Worm (Caenorhabditis elegans) whole organism, L1 larva: Measurements from ENCODE around the gene sra-29.

Source experiments
- C04F5.9 ChIP-seq: sonication (generic microtip); optimal IDR thresholded peaks from 2 replicates; lab custom pipeline; 2016; ENCODE audit warnings: missing genetic modification characterization, missing compliant biosample characterization
- C34B4.2 ChIP-seq: sonication (generic microtip); optimal IDR thresholded peaks from 2 replicates; lab custom pipeline; 2017; ENCODE audit warnings: mild to moderate bottlenecking, missing genetic modification characterization, missing compliant biosample characterization
- F16B12.6 ChIP-seq: fragments of 150-350 bp; optimal IDR thresholded peaks from 2 replicates; lab custom pipeline; 2014; ENCODE audit warnings: missing biosample characterization, missing genetic modification characterization
- Y116A8C.19 ChIP-seq: sonication (generic microtip); optimal IDR thresholded peaks from 2 replicates; lab custom pipeline; 2016; ENCODE audit warnings: missing compliant biosample characterization, missing genetic modification characterization, borderline replicate concordance
- aha-1 ChIP-seq: fragments of 150-350 bp; optimal IDR thresholded peaks from 2 replicates; lab custom pipeline; 2014; ENCODE audit warnings: missing biosample characterization, missing genetic modification characterization
- alr-1 ChIP-seq: fragments of 200-800 bp; sonication (Bioruptor generic); optimal IDR thresholded peaks from 2 replicates; lab custom pipeline; 2018; ENCODE audit warnings: borderline replicate concordance, mild to moderate bottlenecking, missing genetic modification characterization, missing compliant biosample characterization
- ama-1 ChIP-seq: fragments of 150-350 bp; optimal IDR thresholded peaks from 2 replicates; lab custom pipeline; 2014
- blmp-1 ChIP-seq: fragments of 150-350 bp; optimal IDR thresholded peaks from 2 replicates; lab custom pipeline; 2014; ENCODE audit warnings: missing biosample characterization, missing genetic modification characterization
- ceh-8 ChIP-seq: fragments of 200-800 bp; sonication (Bioruptor generic); optimal IDR thresholded peaks from 2 replicates; lab custom pipeline; 2018; ENCODE audit warnings: mild to moderate bottlenecking, missing genetic modification characterization, moderate library complexity, missing compliant biosample characterization
- ceh-88 ChIP-seq: fragments of 200-800 bp; sonication (Bioruptor generic); IDR thresholded peaks from 2 replicates; pipeline ENCODE4 v1.3.6; 2022; ENCODE audit warnings: missing genetic modification characterization, missing compliant biosample characterization
- ceh-90 ChIP-seq: sonication (generic microtip); optimal IDR thresholded peaks from 2 replicates; lab custom pipeline; 2016; ENCODE audit warnings: missing genetic modification characterization, missing compliant biosample characterization
- dpl-1 ChIP-seq, 3 experiments: fragments of 150-350 bp in 2 of 3; sonication (generic microtip) in 1 of 3; optimal IDR thresholded peaks; 2 replicates each; lab custom pipeline; 2014 to 2017; ENCODE audit warnings: missing biosample characterization in 3 of 3, missing genetic modification characterization in 3 of 3, missing genetic modification reagents in 3 of 3
- dsc-1 ChIP-seq: sonication (generic microtip); optimal IDR thresholded peaks from 2 replicates; lab custom pipeline; 2016; ENCODE audit warnings: mild to moderate bottlenecking, missing genetic modification characterization, missing compliant biosample characterization
- efl-1 ChIP-seq, 4 experiments: fragments of 150-350 bp; optimal IDR thresholded peaks in 3 of 4; peaks in 1 of 4; 1 replicate in 1 of 4; 2 replicates in 3 of 4; lab custom pipeline; 2014; ENCODE audit warnings: missing biosample characterization in 2 of 4, missing genetic modification characterization in 2 of 4, missing genetic modification reagents in 2 of 4
- elt-2 ChIP-seq: sonication (generic microtip); optimal IDR thresholded peaks from 2 replicates; lab custom pipeline; 2016; ENCODE audit warnings: missing genetic modification characterization, mild to moderate bottlenecking, inconsistent platforms, missing compliant biosample characterization, missing genetic modification reagents
- ets-5 ChIP-seq: fragments of 200-800 bp; sonication (Bioruptor generic); IDR thresholded peaks from 2 replicates; pipeline ENCODE4 v1.3.6; 2022; ENCODE audit warnings: missing genetic modification characterization, missing compliant biosample characterization
- fkh-10 ChIP-seq: sonication (generic microtip); optimal IDR thresholded peaks from 2 replicates; lab custom pipeline; 2017; ENCODE audit warnings: missing biosample characterization, missing genetic modification reagents, missing genetic modification characterization
- fkh-4 ChIP-seq: sonication (generic microtip); optimal IDR thresholded peaks from 2 replicates; lab custom pipeline; 2016; ENCODE audit warnings: missing compliant biosample characterization, missing genetic modification characterization, borderline replicate concordance
- fkh-8 ChIP-seq: sonication (generic microtip); optimal IDR thresholded peaks from 2 replicates; lab custom pipeline; 2016; ENCODE audit warnings: mild to moderate bottlenecking, missing genetic modification characterization, missing compliant biosample characterization
- grh-1 ChIP-seq: fragments of 200-800 bp; sonication (Bioruptor generic); IDR thresholded peaks from 2 replicates; pipeline ENCODE4 v1.3.6; 2022; ENCODE audit warnings: missing genetic modification reagents, missing genetic modification characterization, missing compliant biosample characterization
- hlh-17 ChIP-seq: fragments of 200-800 bp; sonication (Bioruptor generic); optimal IDR thresholded peaks from 2 replicates; lab custom pipeline; 2018; ENCODE audit warnings: missing genetic modification characterization, mild to moderate bottlenecking, missing compliant biosample characterization, moderate library complexity, borderline replicate concordance
- hlh-4 ChIP-seq: sonication (generic microtip); optimal IDR thresholded peaks from 2 replicates; lab custom pipeline; 2016; ENCODE audit warnings: mild to moderate bottlenecking, missing genetic modification characterization, missing compliant biosample characterization
- irx-1 ChIP-seq: sonication (generic microtip); optimal IDR thresholded peaks from 2 replicates; lab custom pipeline; 2016; ENCODE audit warnings: missing genetic modification characterization, missing compliant biosample characterization
- jun-1 ChIP-seq: fragments of 150-350 bp; optimal IDR thresholded peaks from 2 replicates; lab custom pipeline; 2014; ENCODE audit warnings: missing biosample characterization, missing genetic modification reagents, missing genetic modification characterization
- lin-13 ChIP-seq: fragments of 150-350 bp; optimal IDR thresholded peaks from 2 replicates; lab custom pipeline; 2014; ENCODE audit warnings: missing biosample characterization, missing genetic modification reagents, missing genetic modification characterization
- lin-14 ChIP-seq: fragments of 200-800 bp; sonication (Bioruptor generic); optimal IDR thresholded peaks from 2 replicates; lab custom pipeline; 2018; ENCODE audit warnings: mild to moderate bottlenecking, missing genetic modification characterization, moderate library complexity, missing compliant biosample characterization
- lin-15B ChIP-seq: fragments of 150-350 bp; sonication (generic microtip); optimal IDR thresholded peaks from 3 replicates; lab custom pipeline; 2014; ENCODE audit warnings: missing biosample characterization, missing genetic modification characterization
- lin-39 ChIP-seq: fragments of 150-350 bp; optimal IDR thresholded peaks from 2 replicates; lab custom pipeline; 2014; ENCODE audit warnings: missing biosample characterization, missing genetic modification reagents, missing genetic modification characterization
- lsy-2 ChIP-seq, 2 experiments: fragments of 150-350 bp; optimal IDR thresholded peaks; 2 replicates each; lab custom pipeline; 2014; ENCODE audit warnings: missing biosample characterization in 2 of 2, missing genetic modification characterization in 2 of 2
- nhr-19 ChIP-seq: fragments of 200-800 bp; sonication (Bioruptor generic); conservative IDR thresholded peaks from 2 replicates; pipeline ENCODE4 v1.3.6; 2022; ENCODE audit warnings: missing genetic modification characterization, missing compliant biosample characterization
- nhr-20 ChIP-seq: sonication (generic microtip); optimal IDR thresholded peaks from 2 replicates; lab custom pipeline; 2016; ENCODE audit warnings: mild to moderate bottlenecking, missing genetic modification characterization, missing compliant biosample characterization
- nhr-237 ChIP-seq: fragments of 150-350 bp; optimal IDR thresholded peaks from 2 replicates; lab custom pipeline; 2014; ENCODE audit warnings: missing biosample characterization, missing genetic modification characterization
- nhr-47 ChIP-seq: sonication (generic microtip); optimal IDR thresholded peaks from 2 replicates; lab custom pipeline; 2016; ENCODE audit warnings: mild to moderate bottlenecking, missing genetic modification characterization, moderate library complexity, missing compliant biosample characterization
- nhr-76 ChIP-seq: sonication (generic microtip); optimal IDR thresholded peaks from 2 replicates; lab custom pipeline; 2017; ENCODE audit warnings: missing biosample characterization, missing genetic modification characterization
- nhr-77 ChIP-seq: fragments of 150-350 bp; optimal IDR thresholded peaks from 2 replicates; lab custom pipeline; 2014; ENCODE audit warnings: missing biosample characterization, missing genetic modification characterization
- nhr-85 ChIP-seq: sonication (generic microtip); peaks from one replicate; lab custom pipeline; 2016; ENCODE audit warnings: missing genetic modification characterization, inconsistent platforms, missing compliant biosample characterization
- nhr-90 ChIP-seq: sonication (generic microtip); optimal IDR thresholded peaks from 2 replicates; lab custom pipeline; 2016; ENCODE audit warnings: mild to moderate bottlenecking, missing genetic modification characterization, missing compliant biosample characterization; ENCODE audit not compliant: poor library complexity
- pax-3 ChIP-seq: fragments of 200-800 bp; sonication (Bioruptor generic); optimal IDR thresholded peaks from 2 replicates; lab custom pipeline; 2018; ENCODE audit warnings: mild to moderate bottlenecking, missing genetic modification characterization, moderate library complexity, missing compliant biosample characterization
- rnt-1 ChIP-seq: sonication (generic microtip); optimal IDR thresholded peaks from 2 replicates; lab custom pipeline; 2016; ENCODE audit warnings: mild to moderate bottlenecking, missing genetic modification characterization, moderate library complexity, missing compliant biosample characterization
- snpc-4 ChIP-seq: fragments of 150-350 bp; optimal IDR thresholded peaks from 2 replicates; lab custom pipeline; 2014; ENCODE audit warnings: missing biosample characterization, missing genetic modification characterization
- snu-23 ChIP-seq: sonication (generic microtip); optimal IDR thresholded peaks from 2 replicates; lab custom pipeline; 2016; ENCODE audit warnings: missing genetic modification characterization, missing compliant biosample characterization
- sox-4 ChIP-seq: sonication (generic microtip); optimal IDR thresholded peaks from 2 replicates; lab custom pipeline; 2016; ENCODE audit warnings: missing genetic modification characterization, missing compliant biosample characterization
- swsn-7 ChIP-seq: sonication (generic microtip); optimal IDR thresholded peaks from 2 replicates; lab custom pipeline; 2016; ENCODE audit warnings: missing genetic modification characterization, missing compliant biosample characterization
- tlp-1 ChIP-seq: fragments of 150-350 bp; optimal IDR thresholded peaks from 2 replicates; lab custom pipeline; 2014; ENCODE audit warnings: missing biosample characterization, missing genetic modification characterization
- unc-130 ChIP-seq: fragments of 150-350 bp; optimal IDR thresholded peaks from 2 replicates; lab custom pipeline; 2017; ENCODE audit warnings: missing biosample characterization, missing genetic modification characterization, inconsistent platforms
- unc-30 ChIP-seq: sonication (generic microtip); optimal IDR thresholded peaks from 2 replicates; lab custom pipeline; 2017; ENCODE audit warnings: missing biosample characterization, missing genetic modification characterization
- zag-1 ChIP-seq: fragments of 150-350 bp; optimal IDR thresholded peaks from 2 replicates; lab custom pipeline; 2014; ENCODE audit warnings: missing biosample characterization, missing genetic modification characterization
- ztf-4 ChIP-seq: fragments of 150-350 bp; optimal IDR thresholded peaks from 2 replicates; lab custom pipeline; 2014; ENCODE audit warnings: missing biosample characterization, missing genetic modification characterization

sra-29 gene

DNA sequence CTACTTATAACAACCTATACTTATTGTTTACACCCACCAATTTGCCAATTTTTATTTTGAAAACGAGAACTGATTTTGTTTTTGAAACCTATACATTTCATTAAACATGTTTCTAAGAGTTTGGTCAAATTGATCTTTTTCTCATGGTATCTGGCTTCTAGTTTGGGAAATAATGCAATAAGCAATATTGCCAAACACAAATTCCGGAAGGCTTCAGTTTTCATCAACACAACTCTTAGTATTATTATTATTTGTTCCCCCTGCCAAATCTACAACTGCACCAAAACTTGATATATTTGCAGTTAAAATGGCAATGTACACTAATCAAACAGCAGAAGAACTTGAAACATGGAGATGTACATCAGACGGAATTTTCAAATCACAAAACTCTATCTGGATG, 6.8 kb downstream of the sra-29 start, which contains the start of gene sra-27:
Gene sra-27, plus strand, starts transcription at position 301 of the 400 bp plus-strand sequence.
- no peak for TF ChIP-seq ceh-90
- no peak for TF ChIP-seq hlh-4
- TF ChIP-seq zag-1: no peak
- no peak for TF ChIP-seq hlh-17 (GFP tag; lab: Kevin White, UChicago)
- TF ChIP-seq nhr-237 (tag; lab: Kevin White, UChicago): no peak
- TF ChIP-seq ceh-8: no peak
- TF ChIP-seq snpc-4 (tag; lab: Kevin White, UChicago): no peak
- TF ChIP-seq irx-1 (tag; lab: Kevin White, UChicago): no peak
- TF ChIP-seq nhr-85 (tag; lab: Kevin White, UChicago): no peak
- TF ChIP-seq unc-30: no peak
- TF ChIP-seq rnt-1 (tag; lab: Kevin White, UChicago): no peak
- no peak for TF ChIP-seq lin-39 (tag; lab: Kevin White, UChicago)
- TF ChIP-seq grh-1 (GFP tag; lab: Robert Waterston, UW): no peak
- no peak for TF ChIP-seq nhr-47 (tag; lab: Kevin White, UChicago)
- TF ChIP-seq fkh-10 (GFP tag; lab: Kevin White, UChicago): no peak
- TF ChIP-seq, all 84 proteins: peak for 0

DNA sequence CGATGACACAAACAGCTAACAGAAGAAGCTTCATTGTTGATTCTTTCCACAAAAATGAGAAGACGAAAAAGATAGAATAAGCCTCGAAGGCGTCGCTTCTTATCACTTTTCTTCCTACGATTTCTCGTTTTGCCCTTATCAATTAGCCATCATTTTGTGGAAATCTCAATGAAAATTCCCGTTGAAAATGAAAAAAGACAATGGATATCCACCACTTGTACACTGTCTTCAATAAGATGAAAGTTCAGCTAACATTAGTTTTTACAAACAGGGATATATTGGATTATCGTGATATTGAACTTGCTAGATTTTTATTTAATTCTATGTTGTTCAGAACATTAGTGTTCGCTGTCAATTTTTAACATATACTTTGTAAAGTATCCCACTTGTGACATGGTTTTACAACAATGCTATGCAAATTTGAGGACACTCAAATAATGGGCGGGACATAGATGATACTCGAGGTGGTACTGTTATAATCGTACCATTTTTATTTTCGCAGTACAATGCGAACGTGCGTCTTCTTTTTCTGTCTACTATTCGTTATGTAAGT, 8.8 kb downstream of the sra-29 start, which contains the start of the genes F18C5.5 and F18C5.9:
Gene F18C5.5, minus strand, starts transcription at position 101 of the 553 bp plus-strand sequence.
Gene F18C5.9, plus strand, starts transcription at position 503 of the 553 bp plus-strand sequence.
- TF ChIP-seq lin-13 (GFP tag; lab: Kevin White, UChicago): no peak
- peak; percentile 58 for TF ChIP-seq blmp-1
- TF ChIP-seq, all 84 proteins: peak for 1

DNA sequence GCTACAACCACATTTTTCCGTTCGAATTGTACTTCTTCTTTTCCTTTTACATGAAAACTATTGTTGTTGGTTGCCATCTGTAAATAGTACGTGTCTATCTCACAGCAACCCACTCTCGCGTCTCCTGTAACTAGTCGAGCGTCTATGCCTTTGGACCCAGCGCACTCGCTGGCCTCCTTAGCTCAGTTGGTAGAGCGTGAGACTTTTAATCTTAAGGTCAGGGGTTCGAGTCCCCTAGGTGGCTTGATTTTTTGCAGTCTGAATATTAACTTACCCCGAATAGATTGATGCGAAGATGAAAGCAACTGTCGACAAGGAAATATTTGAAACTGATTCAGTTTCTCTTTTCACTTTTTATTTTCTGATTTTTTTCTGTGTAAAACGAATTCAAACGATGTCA, 10.5 kb downstream of the sra-29 start, which contains the start of gene mpz-3:
Gene mpz-3, minus strand, starts transcription at position 320 of the 400 bp plus-strand sequence.
- no peak for TF ChIP-seq unc-130 (tag; lab: Kevin White, UChicago)
- no peak for TF ChIP-seq C04F5.9 (tag; lab: Kevin White, UChicago)
- TF ChIP-seq lin-15B (tag; lab: Kevin White, UChicago): no peak
- no peak for TF ChIP-seq hlh-17 (GFP tag; lab: Kevin White, UChicago)
- TF ChIP-seq C34B4.2 (tag; lab: Kevin White, UChicago): no peak
- TF ChIP-seq ztf-4 (tag; lab: Kevin White, UChicago): no peak
- TF ChIP-seq dsc-1: peak; percentile 34
- TF ChIP-seq nhr-90 (tag; lab: Kevin White, UChicago): peak; percentile 25
- TF ChIP-seq snpc-4 (tag; lab: Kevin White, UChicago): no peak
- TF ChIP-seq fkh-4 (tag; lab: Kevin White, UChicago): no peak
- peak; percentile 20 to 38 for TF ChIP-seq efl-1 (optimal IDR thresholded peaks at IDR 0.05; lab: Kevin White, UChicago)
- peak in 1 of 2 experiments; percentile 94 for TF ChIP-seq efl-1 (GFP tag; optimal IDR thresholded peaks at IDR 0.05 in 1 of 2; lab: Kevin White, UChicago)
- peak in 2 of 3 experiments; percentile 17 to 25 for TF ChIP-seq dpl-1 (GFP tag; optimal IDR thresholded peaks at IDR 0.05; lab: Kevin White, UChicago)
- no peak for TF ChIP-seq lin-14
- no peak for TF ChIP-seq nhr-76
- TF ChIP-seq pax-3: no peak
- no peak for TF ChIP-seq fkh-8
- TF ChIP-seq nhr-77: peak; percentile 31
- TF ChIP-seq ets-5 (GFP tag; lab: Robert Waterston, UW): no peak
- peak; percentile 58 for TF ChIP-seq nhr-19
- TF ChIP-seq unc-30: no peak
- no peak for TF ChIP-seq lin-13 (GFP tag; lab: Kevin White, UChicago)
- TF ChIP-seq jun-1: no peak
- no peak for TF ChIP-seq nhr-237 (tag; lab: Kevin White, UChicago)
- peak; percentile 21 to 55 for TF ChIP-seq lsy-2 (tag; optimal IDR thresholded peaks at IDR 0.05; lab: Kevin White, UChicago)
- TF ChIP-seq aha-1 (tag; lab: Kevin White, UChicago): no peak
- peak; percentile 24 for TF ChIP-seq fkh-10 (GFP tag; lab: Kevin White, UChicago)
- TF ChIP-seq swsn-7 (tag; lab: Kevin White, UChicago): peak; percentile 45
- peak; percentile 24 for TF ChIP-seq elt-2 (tag; lab: Kevin White, UChicago)
- TF ChIP-seq alr-1 (tag; lab: Kevin White, UChicago): no peak
- peak; percentile 70 for TF ChIP-seq snu-23
- peak; percentile 51 for TF ChIP-seq nhr-20 (tag; lab: Kevin White, UChicago)
- TF ChIP-seq F16B12.6: no peak
- no peak for TF ChIP-seq Y116A8C.19 (tag; lab: Kevin White, UChicago)
- no peak for TF ChIP-seq tlp-1 (tag; lab: Kevin White, UChicago)
- no peak for TF ChIP-seq sox-4 (tag; lab: Kevin White, UChicago)
- TF ChIP-seq rnt-1 (tag; lab: Kevin White, UChicago): peak; percentile 56
- no peak for TF ChIP-seq ceh-88
- TF ChIP-seq ama-1 (lab: Kevin White, UChicago): no peak
